Fruit fly (Drosophila melanogaster): Measurements from ENCODE around the gene CG43232.

dm6 chr2L:6970813-6971212, 38.9 kb downstream of the CG43232 start:
- TF ChIP-seq Sin3A (optimal IDR thresholded peaks at IDR 0.05) (no peak), psq (optimal IDR thresholded peaks at IDR 0.05) (no peak), insv (optimal IDR thresholded peaks at IDR 0.05) (no peak)
